Worm (Caenorhabditis elegans): Measurements from ENCODE around the gene toe-2.

toe-2 gene

ce11 chrII:6561300-6561699 is 40.1 kb upstream of the toe-2 start, which contains the start of gene F18C5.10:
Gene F18C5.10, minus strand, starts transcription at chrII:6561444.
- no peak for TF ChIP-seq sem-2 (GFP tag; optimal IDR thresholded peaks at IDR 0.05)
- no peak for TF ChIP-seq hlh-1 (tag; optimal IDR thresholded peaks at IDR 0.05)
- TF ChIP-seq pha-4 (tag; optimal IDR thresholded peaks at IDR 0.05), result no peak
- TF ChIP-seq nhr-28 (tag; optimal IDR thresholded peaks at IDR 0.05), result no peak
- TF ChIP-seq zip-8 (tag; optimal IDR thresholded peaks at IDR 0.05), result no peak
- no peak for TF ChIP-seq nhr-12 (tag; optimal IDR thresholded peaks at IDR 0.05)
- TF ChIP-seq M03D4.4 (tag; optimal IDR thresholded peaks at IDR 0.05), result no peak
- TF ChIP-seq flh-1 (GFP tag; optimal IDR thresholded peaks at IDR 0.05), result no peak
- no peak for TF ChIP-seq mls-2 (tag; optimal IDR thresholded peaks at IDR 0.05)
- no peak for TF ChIP-seq ham-2 (GFP tag; optimal IDR thresholded peaks at IDR 0.05)
- TF ChIP-seq unc-120 (tag; optimal IDR thresholded peaks at IDR 0.05; ENCODE audit: poor library complexity, severe bottlenecking), result no peak
- no peak for TF ChIP-seq mep-1 (tag; optimal IDR thresholded peaks at IDR 0.05)
- TF ChIP-seq nhr-237 (tag; optimal IDR thresholded peaks at IDR 0.05), result no peak
- no peak for TF ChIP-seq ceh-39 (tag; optimal IDR thresholded peaks at IDR 0.05)

- TF ChIP-seq drap-1 (GFP tag; optimal IDR thresholded peaks at IDR 0.05) (no peak), sem-2 (GFP tag; optimal IDR thresholded peaks at IDR 0.05) (no peak), nhr-2 (tag; optimal IDR thresholded peaks at IDR 0.05) (no peak), unc-39 (tag; optimal IDR thresholded peaks at IDR 0.05) (no peak), nhr-12 (tag; optimal IDR thresholded peaks at IDR 0.05) (no peak), ceh-83 (GFP tag; optimal IDR thresholded peaks at IDR 0.05) (no peak), flh-1 (GFP tag; optimal IDR thresholded peaks at IDR 0.05) (no peak), unc-120 (tag; optimal IDR thresholded peaks at IDR 0.05; ENCODE audit: poor library complexity, severe bottlenecking) (no peak), lin-32 (GFP tag; optimal IDR thresholded peaks at IDR 0.05) (no peak), elt-3 (tag; optimal IDR thresholded peaks at IDR 0.05) (no peak), ces-1 (GFP tag; optimal IDR thresholded peaks at IDR 0.05) (no peak), elt-1 (tag; optimal IDR thresholded peaks at IDR 0.05; ENCODE audit: borderline replicate concordance, insufficient read depth) (no peak), M03D4.4 (tag; optimal IDR thresholded peaks at IDR 0.05) (no peak), sptf-1 (tag; optimal IDR thresholded peaks at IDR 0.05) (no peak), lin-13 (tag; optimal IDR thresholded peaks at IDR 0.05) (no peak), mep-1 (tag; optimal IDR thresholded peaks at IDR 0.05) (no peak)
These were observed 39.1 kb upstream of the toe-2 start for ce11 chrII:6560291-6560690.

ce11 chrII:6558887-6559286 is 37.7 kb upstream of the toe-2 start:
- no peak for TF ChIP-seq blmp-1 (tag; optimal IDR thresholded peaks at IDR 0.05)
- no peak for TF ChIP-seq ces-1 (GFP tag; optimal IDR thresholded peaks at IDR 0.05)
- TF ChIP-seq ztf-11 (tag; optimal IDR thresholded peaks at IDR 0.05), result no peak
- TF ChIP-seq snpc-4 (tag; optimal IDR thresholded peaks at IDR 0.05), result no peak
- no peak for TF ChIP-seq M03D4.4 (tag; optimal IDR thresholded peaks at IDR 0.05)
- no peak for TF ChIP-seq sem-2 (GFP tag; optimal IDR thresholded peaks at IDR 0.05)
- no peak for TF ChIP-seq ceh-43 (GFP tag; optimal IDR thresholded peaks at IDR 0.05)
- no peak for TF ChIP-seq mep-1 (tag; optimal IDR thresholded peaks at IDR 0.05)
- TF ChIP-seq lsy-2 (tag; optimal IDR thresholded peaks at IDR 0.05), result no peak
- no peak for TF ChIP-seq hlh-1 (tag; optimal IDR thresholded peaks at IDR 0.05)
- TF ChIP-seq mls-2 (tag; optimal IDR thresholded peaks at IDR 0.05), result no peak
- no peak for TF ChIP-seq elt-1 (tag; optimal IDR thresholded peaks at IDR 0.05; ENCODE audit: borderline replicate concordance, insufficient read depth)
- no peak for TF ChIP-seq nhr-28 (tag; optimal IDR thresholded peaks at IDR 0.05)
- no peak for TF ChIP-seq unc-62 (GFP tag; optimal IDR thresholded peaks at IDR 0.05)

ce11 chrII:6554677-6555076 is 33.5 kb upstream of the toe-2 start, which contains the start of gene wrn-1:
Gene wrn-1, plus strand, starts transcription at chrII:6554977.
- TF ChIP-seq elt-1 (tag; optimal IDR thresholded peaks at IDR 0.05; ENCODE audit: borderline replicate concordance, insufficient read depth), result no peak
- no peak for TF ChIP-seq unc-39 (tag; optimal IDR thresholded peaks at IDR 0.05)
- TF ChIP-seq ham-2 (GFP tag; optimal IDR thresholded peaks at IDR 0.05), result no peak
- TF ChIP-seq nhr-12 (tag; optimal IDR thresholded peaks at IDR 0.05), result no peak

ce11 chrII:6544842-6545410 is 23.7 kb upstream of the toe-2 start, which contains the start of gene lron-15:
Gene lron-15, minus strand, starts transcription at chrII:6544892.
- TF ChIP-seq hlh-1 (tag; optimal IDR thresholded peaks at IDR 0.05) (peak; percentile 92), nhr-2 (tag; optimal IDR thresholded peaks at IDR 0.05) (no peak), mep-1 (tag; optimal IDR thresholded peaks at IDR 0.05) (no peak), unc-62 (GFP tag; optimal IDR thresholded peaks at IDR 0.05) (peak; percentile 85), cnd-1 (tag; optimal IDR thresholded peaks at IDR 0.05) (no peak), blmp-1 (tag; optimal IDR thresholded peaks at IDR 0.05) (no peak), unc-120 (tag; optimal IDR thresholded peaks at IDR 0.05; ENCODE audit: poor library complexity, severe bottlenecking) (peak; percentile 46)

Measured in whole organism, mixed stage, embryonic.